Worm (Caenorhabditis elegans) whole organism, early embryonic: ENCODE measurements around the gene nas-39.

ENCODE experiments used
- B0310.2 ChIP-seq: sonication (generic microtip); optimal IDR thresholded peaks from 2 replicates; lab custom pipeline; 2016; ENCODE audit warnings: mild to moderate bottlenecking, missing genetic modification characterization, missing compliant biosample characterization
- F13C5.2 ChIP-seq: sonication (generic microtip); optimal IDR thresholded peaks from 2 replicates; lab custom pipeline; 2017; ENCODE audit warnings: mild to moderate bottlenecking, missing genetic modification characterization, inconsistent platforms, missing compliant biosample characterization
- aly-1 ChIP-seq: sonication (generic microtip); optimal IDR thresholded peaks from 2 replicates; lab custom pipeline; 2016; ENCODE audit warnings: missing genetic modification characterization, missing compliant biosample characterization
- ama-1 ChIP-seq: fragments of 150-350 bp; optimal IDR thresholded peaks from 2 replicates; lab custom pipeline; 2014
- ceh-13 ChIP-seq: fragments of 200-800 bp; sonication (Bioruptor generic); optimal IDR thresholded peaks from 2 replicates; lab custom pipeline; 2018; ENCODE audit warnings: mild to moderate bottlenecking, missing genetic modification characterization, missing compliant biosample characterization
- ceh-36 ChIP-seq: sonication (generic microtip); optimal IDR thresholded peaks from 2 replicates; lab custom pipeline; 2016; ENCODE audit warnings: missing genetic modification characterization, inconsistent platforms, missing compliant biosample characterization
- ets-7 ChIP-seq: sonication (generic microtip); optimal IDR thresholded peaks from 2 replicates; lab custom pipeline; 2016; ENCODE audit warnings: missing genotype, missing genetic modification characterization, missing compliant biosample characterization
- flt-1 ChIP-seq: fragments of 200-800 bp; sonication (Bioruptor generic); IDR thresholded peaks from 2 replicates; pipeline ENCODE4 v1.3.6; 2022; ENCODE audit warnings: missing genetic modification characterization, missing compliant biosample characterization
- hmbx-1 ChIP-seq: sonication (generic microtip); optimal IDR thresholded peaks from 2 replicates; lab custom pipeline; 2016; ENCODE audit warnings: mild to moderate bottlenecking, missing genetic modification characterization, missing compliant biosample characterization
- hmg-4 ChIP-seq: fragments of 200-800 bp; sonication (Bioruptor generic); optimal IDR thresholded peaks from 2 replicates; lab custom pipeline; 2018; ENCODE audit warnings: mild to moderate bottlenecking, missing genetic modification characterization, missing compliant biosample characterization
- hnd-1 ChIP-seq: sonication (generic microtip); optimal IDR thresholded peaks from 2 replicates; lab custom pipeline; 2016; ENCODE audit warnings: missing genetic modification characterization, missing compliant biosample characterization
- pes-1 ChIP-seq: fragments of 200-800 bp; sonication (Bioruptor generic); IDR thresholded peaks from 2 replicates; pipeline ENCODE4 v1.3.6; 2022; ENCODE audit warnings: missing genetic modification reagents, missing genetic modification characterization, missing compliant biosample characterization
- scrt-1 ChIP-seq: fragments of 200-800 bp; sonication (Bioruptor generic); IDR thresholded peaks from 2 replicates; pipeline ENCODE4 v1.3.6; 2022; ENCODE audit warnings: missing genetic modification characterization, missing compliant biosample characterization
- sea-1 ChIP-seq: fragments of 200-800 bp; sonication (Bioruptor generic); conservative IDR thresholded peaks from 2 replicates; pipeline ENCODE4 v1.3.6; 2022; ENCODE audit warnings: missing genetic modification characterization, missing compliant biosample characterization
- tbx-11 ChIP-seq: fragments of 200-800 bp; sonication (Bioruptor generic); IDR thresholded peaks from 2 replicates; pipeline ENCODE4 v1.3.6; 2022; ENCODE audit warnings: missing genetic modification characterization, missing compliant biosample characterization
- tbx-37 ChIP-seq: fragments of 200-800 bp; sonication (Bioruptor generic); conservative IDR thresholded peaks from 2 replicates; pipeline ENCODE4 v1.3.6; 2022; ENCODE audit warnings: missing genetic modification reagents, missing genetic modification characterization, missing compliant biosample characterization
- tra-4 ChIP-seq: sonication (generic microtip); optimal IDR thresholded peaks from 2 replicates; lab custom pipeline; 2017; ENCODE audit warnings: missing genetic modification characterization, missing compliant biosample characterization

nas-39 gene

DNA sequence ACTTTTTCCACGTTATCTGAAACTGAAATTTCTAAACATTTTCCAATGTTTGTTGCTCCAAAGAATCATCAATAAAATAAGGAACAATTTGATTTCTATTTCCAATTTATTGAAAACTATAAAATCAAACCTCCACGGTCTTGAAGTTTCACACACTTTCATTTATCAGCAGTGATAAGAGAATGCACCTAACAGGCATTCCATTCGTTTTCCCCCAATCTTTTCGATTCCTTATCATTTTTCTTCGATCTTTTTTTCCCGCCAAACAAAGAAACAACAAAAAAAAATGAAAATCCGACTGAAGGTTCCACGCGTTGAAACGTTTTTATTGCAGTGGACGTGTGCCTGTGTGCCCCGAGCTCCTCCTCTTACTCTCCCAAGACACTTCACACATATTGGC, at the start of gene nas-39:
nas-39 (plus strand) TSS at position 269 of the 400 bp plus-strand sequence.
- TF ChIP-seq ceh-13 (GFP tag; lab: Kevin White, UChicago) (no peak), F13C5.2 (tag; lab: Kevin White, UChicago) (no peak), aly-1 (no peak), hnd-1 (no peak), ceh-36 (tag; lab: Kevin White, UChicago) (no peak), pes-1 (GFP tag; lab: Robert Waterston, UW) (no peak), flt-1 (GFP tag; lab: Robert Waterston, UW) (no peak), tbx-11 (GFP tag; lab: Robert Waterston, UW) (no peak), sea-1 (GFP tag; lab: Robert Waterston, UW) (no peak), scrt-1 (GFP tag; lab: Robert Waterston, UW) (no peak), B0310.2 (no peak), hmg-4 (no peak), tbx-37 (GFP tag; lab: Robert Waterston, UW) (no peak), ets-7 (tag; lab: Kevin White, UChicago) (no peak), hmbx-1 (no peak)

DNA sequence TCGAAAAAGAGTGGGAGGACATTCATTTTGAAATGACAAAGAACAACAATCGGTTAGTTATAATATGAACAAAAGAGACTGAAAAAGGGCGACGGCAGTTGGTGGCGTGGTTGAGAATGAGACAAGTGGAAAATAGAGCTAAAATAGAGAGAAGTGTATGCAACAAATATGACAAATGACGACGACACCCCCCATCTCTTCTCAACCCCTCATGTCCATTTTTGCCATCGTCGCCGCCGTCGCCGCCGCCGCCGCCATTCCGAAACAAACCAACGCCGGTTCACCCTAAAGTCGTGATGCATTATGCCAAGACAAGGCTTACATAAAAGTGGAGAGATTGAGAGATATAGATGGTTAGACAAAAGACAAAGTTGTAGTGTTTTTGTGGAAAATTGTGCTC, 47.5 kb upstream of the nas-39 start:
- TF ChIP-seq flt-1 (GFP tag; lab: Robert Waterston, UW) (no peak), pes-1 (GFP tag; lab: Robert Waterston, UW) (no peak)

- no peak for TF ChIP-seq ceh-36 (tag; lab: Kevin White, UChicago)
- no peak for TF ChIP-seq tra-4
- no peak for TF ChIP-seq pes-1 (GFP tag; lab: Robert Waterston, UW)
- no peak for TF ChIP-seq hmbx-1
- no peak for TF ChIP-seq scrt-1 (GFP tag; lab: Robert Waterston, UW)
- no peak for TF ChIP-seq B0310.2
- no peak for TF ChIP-seq sea-1 (GFP tag; lab: Robert Waterston, UW)
These were observed 44.7 kb upstream of the nas-39 start for ce11 chrX:16411985-16412384.

- no peak for TF ChIP-seq pes-1 (GFP tag; lab: Robert Waterston, UW)
- TF ChIP-seq ceh-13 (GFP tag; lab: Kevin White, UChicago), result no peak
- no peak for TF ChIP-seq F13C5.2 (tag; lab: Kevin White, UChicago)
- TF ChIP-seq hmg-4, result no peak
- TF ChIP-seq tbx-37 (GFP tag; lab: Robert Waterston, UW), result no peak
- no peak for TF ChIP-seq ama-1 (lab: Kevin White, UChicago)
- no peak for TF ChIP-seq hmbx-1
- no peak for TF ChIP-seq aly-1
- no peak for TF ChIP-seq B0310.2
- TF ChIP-seq hnd-1, result no peak
- no peak for TF ChIP-seq sea-1 (GFP tag; lab: Robert Waterston, UW)
- no peak for TF ChIP-seq flt-1 (GFP tag; lab: Robert Waterston, UW)
- TF ChIP-seq tbx-11 (GFP tag; lab: Robert Waterston, UW), result no peak
- no peak for TF ChIP-seq scrt-1 (GFP tag; lab: Robert Waterston, UW)
- no peak for TF ChIP-seq ets-7 (tag; lab: Kevin White, UChicago)
- TF ChIP-seq ceh-36 (tag; lab: Kevin White, UChicago), result no peak
- no peak for TF ChIP-seq tra-4
These were observed 43.3 kb upstream of the nas-39 start for ce11 chrX:16413208-16413995.

- peak; percentile 63 for TF ChIP-seq hmg-4
- TF ChIP-seq pes-1 (GFP tag; lab: Robert Waterston, UW), result no peak
- no peak for TF ChIP-seq F13C5.2 (tag; lab: Kevin White, UChicago)
- TF ChIP-seq tra-4, result no peak
- TF ChIP-seq ets-7 (tag; lab: Kevin White, UChicago), result no peak
These were observed 42.2 kb upstream of the nas-39 start for ce11 chrX:16414572-16414971.

ce11 chrX:16416790-16417330, 39.9 kb upstream of the nas-39 start, which contains the start of gene eat-17:
eat-17 (minus strand) TSS chrX:16416840.
- TF ChIP-seq flt-1 (GFP tag; lab: Robert Waterston, UW), result no peak
- TF ChIP-seq aly-1, result no peak
- no peak for TF ChIP-seq tbx-11 (GFP tag; lab: Robert Waterston, UW)
- no peak for TF ChIP-seq tra-4
- TF ChIP-seq ceh-36 (tag; lab: Kevin White, UChicago), result no peak
- TF ChIP-seq hmbx-1, result no peak
- TF ChIP-seq ama-1 (lab: Kevin White, UChicago), result no peak
- TF ChIP-seq sea-1 (GFP tag; lab: Robert Waterston, UW), result no peak
- no peak for TF ChIP-seq F13C5.2 (tag; lab: Kevin White, UChicago)
- TF ChIP-seq tbx-37 (GFP tag; lab: Robert Waterston, UW), result no peak
- TF ChIP-seq ceh-13 (GFP tag; lab: Kevin White, UChicago), result no peak
- no peak for TF ChIP-seq B0310.2
- no peak for TF ChIP-seq pes-1 (GFP tag; lab: Robert Waterston, UW)
- no peak for TF ChIP-seq hmg-4

- TF ChIP-seq ceh-13 (GFP tag; lab: Kevin White, UChicago) (no peak), F13C5.2 (tag; lab: Kevin White, UChicago) (no peak), B0310.2 (no peak), ceh-36 (tag; lab: Kevin White, UChicago) (no peak), aly-1 (no peak), hnd-1 (no peak), tbx-11 (GFP tag; lab: Robert Waterston, UW) (no peak), ets-7 (tag; lab: Kevin White, UChicago) (no peak), flt-1 (GFP tag; lab: Robert Waterston, UW) (no peak), tbx-37 (GFP tag; lab: Robert Waterston, UW) (no peak), hmbx-1 (no peak), sea-1 (GFP tag; lab: Robert Waterston, UW) (no peak), ama-1 (lab: Kevin White, UChicago) (no peak), tra-4 (no peak), hmg-4 (no peak), scrt-1 (GFP tag; lab: Robert Waterston, UW) (no peak), pes-1 (GFP tag; lab: Robert Waterston, UW) (no peak)
These were observed 38.3 kb upstream of the nas-39 start for ce11 chrX:16418396-16418795.
